Worm (Caenorhabditis elegans) whole organism, midembryonic: Measurements from ENCODE around the gene C50F4.16.

Source experiments
- cog-1 ChIP-seq: sonication (generic microtip); optimal IDR thresholded peaks from 2 replicates; lab custom pipeline; 2016; ENCODE audit warnings: missing genetic modification characterization, missing compliant biosample characterization
- flt-1 ChIP-seq: fragments of 200-800 bp; sonication (Bioruptor generic); IDR thresholded peaks from 2 replicates; pipeline ENCODE4 v1.3.6; 2022; ENCODE audit warnings: missing genetic modification characterization, missing compliant biosample characterization
- ztf-23 ChIP-seq: fragments of 200-800 bp; sonication (Bioruptor generic); IDR thresholded peaks from 2 replicates; pipeline ENCODE4 v1.3.6; 2022; ENCODE audit warnings: missing genetic modification reagents, missing genetic modification characterization, missing compliant biosample characterization

DNA sequence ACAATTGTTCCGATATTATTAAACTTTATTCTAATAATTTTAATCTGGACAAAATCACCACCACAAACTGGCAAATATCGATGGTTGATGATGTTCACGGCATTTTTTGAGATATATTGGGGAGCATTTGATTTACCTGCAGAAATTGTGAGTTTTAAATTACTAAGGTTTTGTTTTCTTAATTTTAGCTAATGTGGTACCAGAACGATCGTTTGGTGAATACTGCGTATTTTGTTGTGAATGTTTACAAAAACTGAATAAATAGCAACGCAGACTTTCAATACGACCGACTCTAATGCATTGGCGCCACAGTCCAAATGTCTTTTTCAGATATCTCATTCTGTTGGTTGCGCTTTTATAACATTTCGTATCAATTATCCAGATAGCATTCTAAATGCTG lies 19.7 kb downstream of the C50F4.16 start:
- TF ChIP-seq cog-1 (no peak), flt-1 (GFP tag; lab: Robert Waterston, UW) (no peak), ztf-23 (GFP tag; lab: Robert Waterston, UW) (no peak)
